Worm (Caenorhabditis elegans) whole organism, early embryonic: ENCODE measurements around the gene F01G10.10.

Experiments used
- B0310.2 ChIP-seq: sonication (generic microtip); optimal IDR thresholded peaks from 2 replicates; lab custom pipeline; 2016; ENCODE audit warnings: mild to moderate bottlenecking, missing genetic modification characterization, missing compliant biosample characterization
- F13C5.2 ChIP-seq: sonication (generic microtip); optimal IDR thresholded peaks from 2 replicates; lab custom pipeline; 2017; ENCODE audit warnings: mild to moderate bottlenecking, missing genetic modification characterization, inconsistent platforms, missing compliant biosample characterization
- aly-1 ChIP-seq: sonication (generic microtip); optimal IDR thresholded peaks from 2 replicates; lab custom pipeline; 2016; ENCODE audit warnings: missing genetic modification characterization, missing compliant biosample characterization
- ama-1 ChIP-seq: fragments of 150-350 bp; optimal IDR thresholded peaks from 2 replicates; lab custom pipeline; 2014
- ceh-13 ChIP-seq: fragments of 200-800 bp; sonication (Bioruptor generic); optimal IDR thresholded peaks from 2 replicates; lab custom pipeline; 2018; ENCODE audit warnings: mild to moderate bottlenecking, missing genetic modification characterization, missing compliant biosample characterization
- ceh-36 ChIP-seq: sonication (generic microtip); optimal IDR thresholded peaks from 2 replicates; lab custom pipeline; 2016; ENCODE audit warnings: missing genetic modification characterization, inconsistent platforms, missing compliant biosample characterization
- ets-7 ChIP-seq: sonication (generic microtip); optimal IDR thresholded peaks from 2 replicates; lab custom pipeline; 2016; ENCODE audit warnings: missing genotype, missing genetic modification characterization, missing compliant biosample characterization
- flt-1 ChIP-seq: fragments of 200-800 bp; sonication (Bioruptor generic); IDR thresholded peaks from 2 replicates; pipeline ENCODE4 v1.3.6; 2022; ENCODE audit warnings: missing genetic modification characterization, missing compliant biosample characterization
- hmbx-1 ChIP-seq: sonication (generic microtip); optimal IDR thresholded peaks from 2 replicates; lab custom pipeline; 2016; ENCODE audit warnings: mild to moderate bottlenecking, missing genetic modification characterization, missing compliant biosample characterization
- hmg-4 ChIP-seq: fragments of 200-800 bp; sonication (Bioruptor generic); optimal IDR thresholded peaks from 2 replicates; lab custom pipeline; 2018; ENCODE audit warnings: mild to moderate bottlenecking, missing genetic modification characterization, missing compliant biosample characterization
- hnd-1 ChIP-seq: sonication (generic microtip); optimal IDR thresholded peaks from 2 replicates; lab custom pipeline; 2016; ENCODE audit warnings: missing genetic modification characterization, missing compliant biosample characterization
- pes-1 ChIP-seq: fragments of 200-800 bp; sonication (Bioruptor generic); IDR thresholded peaks from 2 replicates; pipeline ENCODE4 v1.3.6; 2022; ENCODE audit warnings: missing genetic modification reagents, missing genetic modification characterization, missing compliant biosample characterization
- scrt-1 ChIP-seq: fragments of 200-800 bp; sonication (Bioruptor generic); IDR thresholded peaks from 2 replicates; pipeline ENCODE4 v1.3.6; 2022; ENCODE audit warnings: missing genetic modification characterization, missing compliant biosample characterization
- sea-1 ChIP-seq: fragments of 200-800 bp; sonication (Bioruptor generic); conservative IDR thresholded peaks from 2 replicates; pipeline ENCODE4 v1.3.6; 2022; ENCODE audit warnings: missing genetic modification characterization, missing compliant biosample characterization
- tbx-11 ChIP-seq: fragments of 200-800 bp; sonication (Bioruptor generic); IDR thresholded peaks from 2 replicates; pipeline ENCODE4 v1.3.6; 2022; ENCODE audit warnings: missing genetic modification characterization, missing compliant biosample characterization
- tbx-37 ChIP-seq: fragments of 200-800 bp; sonication (Bioruptor generic); conservative IDR thresholded peaks from 2 replicates; pipeline ENCODE4 v1.3.6; 2022; ENCODE audit warnings: missing genetic modification reagents, missing genetic modification characterization, missing compliant biosample characterization
- tra-4 ChIP-seq: sonication (generic microtip); optimal IDR thresholded peaks from 2 replicates; lab custom pipeline; 2017; ENCODE audit warnings: missing genetic modification characterization, missing compliant biosample characterization

F01G10.10 gene

ce11 chrIV:10284194-10284910, 38.4 kb downstream of the F01G10.10 start, which contains the start of gene rad-51:
Gene rad-51, minus strand, starts transcription at chrIV:10284244.
- peak; percentile 44 for TF ChIP-seq hmg-4
- no peak for TF ChIP-seq scrt-1 (GFP tag; lab: Robert Waterston, UW)
- TF ChIP-seq ceh-13 (GFP tag; lab: Kevin White, UChicago): no peak
- TF ChIP-seq aly-1 (tag; lab: Kevin White, UChicago): peak; percentile 37
- no peak for TF ChIP-seq hnd-1
- no peak for TF ChIP-seq ets-7 (tag; lab: Kevin White, UChicago)
- peak; percentile 60 for TF ChIP-seq F13C5.2
- no peak for TF ChIP-seq B0310.2

ce11 chrIV:10285328-10285727, 39.4 kb downstream of the F01G10.10 start:
- TF ChIP-seq F13C5.2 (no peak), hmg-4 (no peak), ets-7 (tag; lab: Kevin White, UChicago) (no peak), flt-1 (GFP tag; lab: Robert Waterston, UW) (no peak), ceh-36 (tag; lab: Kevin White, UChicago) (no peak), sea-1 (no peak), tra-4 (no peak)

- TF ChIP-seq ama-1 (no peak), sea-1 (no peak), tbx-11 (GFP tag; lab: Robert Waterston, UW) (no peak), flt-1 (GFP tag; lab: Robert Waterston, UW) (no peak), B0310.2 (no peak), aly-1 (tag; lab: Kevin White, UChicago) (no peak), hmbx-1 (tag; lab: Kevin White, UChicago) (no peak), hmg-4 (no peak), pes-1 (GFP tag; lab: Robert Waterston, UW) (no peak), ceh-36 (tag; lab: Kevin White, UChicago) (no peak), scrt-1 (GFP tag; lab: Robert Waterston, UW) (no peak)
Observed at ce11 chrIV:10286655-10287054, 40.7 kb downstream of the F01G10.10 start, which contains the start of gene ebax-1. Gene ebax-1, plus strand, starts transcription at chrIV:10286955.

ce11 chrIV:10288575-10288974, 42.6 kb downstream of the F01G10.10 start:
- TF ChIP-seq F13C5.2 (no peak), ceh-36 (tag; lab: Kevin White, UChicago) (no peak), pes-1 (GFP tag; lab: Robert Waterston, UW) (no peak), B0310.2 (no peak), scrt-1 (GFP tag; lab: Robert Waterston, UW) (no peak), hnd-1 (no peak), flt-1 (GFP tag; lab: Robert Waterston, UW) (no peak), ceh-13 (GFP tag; lab: Kevin White, UChicago) (no peak), ama-1 (no peak), hmg-4 (no peak), sea-1 (no peak), tbx-11 (GFP tag; lab: Robert Waterston, UW) (no peak)

ce11 chrIV:10294030-10294429, 48.1 kb downstream of the F01G10.10 start, which contains the start of gene R09E10.6:
Gene R09E10.6, minus strand, starts transcription at chrIV:10294130.
- TF ChIP-seq tra-4: no peak
- TF ChIP-seq F13C5.2: no peak

- TF ChIP-seq B0310.2: no peak
Observed at ce11 chrIV:10295084-10295483, 49.1 kb downstream of the F01G10.10 start, which contains the start of gene R09E10.13. Gene R09E10.13, minus strand, starts transcription at chrIV:10295144.

- TF ChIP-seq pes-1 (GFP tag; lab: Robert Waterston, UW) (no peak), F13C5.2 (no peak), tbx-11 (GFP tag; lab: Robert Waterston, UW) (no peak), hmbx-1 (tag; lab: Kevin White, UChicago) (no peak), B0310.2 (no peak), tbx-37 (GFP tag; lab: Robert Waterston, UW) (no peak), ets-7 (tag; lab: Kevin White, UChicago) (no peak), hnd-1 (no peak), ceh-36 (tag; lab: Kevin White, UChicago) (no peak), flt-1 (GFP tag; lab: Robert Waterston, UW) (no peak), ama-1 (no peak), tra-4 (no peak)
Observed at ce11 chrIV:10296036-10296435, 50.1 kb downstream of the F01G10.10 start.
